Worm (Caenorhabditis elegans) whole organism, late embryonic: Measurements from ENCODE around the gene mrps-26.

Experiments used
- ama-1 ChIP-seq: fragments of 150-350 bp; optimal IDR thresholded peaks from 2 replicates; lab custom pipeline; 2014
- ceh-9 ChIP-seq: sonication (generic microtip); optimal IDR thresholded peaks from 2 replicates; lab custom pipeline; 2016; ENCODE audit warnings: mild to moderate bottlenecking, missing genetic modification characterization, inconsistent platforms, missing compliant biosample characterization
- fax-1 ChIP-seq: sonication (generic microtip); optimal IDR thresholded peaks from 2 replicates; lab custom pipeline; 2016; ENCODE audit warnings: missing genotype, missing genetic modification characterization, missing compliant biosample characterization
- fkh-10 ChIP-seq: fragments of 150-350 bp; optimal IDR thresholded peaks from 2 replicates; lab custom pipeline; 2014; ENCODE audit warnings: missing biosample characterization, missing genetic modification reagents, missing genetic modification characterization
- lin-11 ChIP-seq: fragments of 200-800 bp; sonication (Bioruptor generic); optimal IDR thresholded peaks from 2 replicates; lab custom pipeline; 2018; ENCODE audit warnings: mild to moderate bottlenecking, missing genetic modification characterization, missing compliant biosample characterization
- ztf-16 ChIP-seq: sonication (generic microtip); optimal IDR thresholded peaks from 2 replicates; lab custom pipeline; 2017; ENCODE audit warnings: missing genetic modification characterization, missing compliant biosample characterization

- TF ChIP-seq ama-1 = no peak
- no peak for TF ChIP-seq fkh-10
- no peak for TF ChIP-seq ceh-9 (tag; lab: Kevin White, UChicago)
- no peak for TF ChIP-seq ztf-16
- TF ChIP-seq lin-11 (tag; lab: Kevin White, UChicago) = no peak
- TF ChIP-seq fax-1 (tag; lab: Kevin White, UChicago) = no peak
These were observed 34.8 kb upstream of the mrps-26 start, which contains the start of gene emb-8 for ce11 chrIII:5199577-5199976.
